Worm (Caenorhabditis elegans) whole organism, young adult: ENCODE measurements around the gene dss-1.

Source experiments
- F52B5.7 ChIP-seq: sonication (generic microtip); optimal IDR thresholded peaks from 2 replicates; lab custom pipeline; 2016; ENCODE audit warnings: mild to moderate bottlenecking, missing genetic modification characterization, missing compliant biosample characterization
- Y67H2A.10 ChIP-seq: fragments of 200-800 bp; sonication (Bioruptor generic); conservative IDR thresholded peaks from 2 replicates; pipeline ENCODE4 v1.3.6; 2022; ENCODE audit warnings: missing genetic modification reagents, missing genetic modification characterization, missing compliant biosample characterization
- Y95B8A.8 ChIP-seq: fragments of 200-800 bp; sonication (Bioruptor generic); IDR thresholded peaks from 2 replicates; pipeline ENCODE4 v1.3.6; 2022; ENCODE audit warnings: missing genetic modification reagents, missing genetic modification characterization, missing compliant biosample characterization
- ama-1 ChIP-seq, 3 experiments: fragments of 150-350 bp in 1 of 3; sonication (generic microtip) in 2 of 3; optimal IDR thresholded peaks; 2 replicates each; lab custom pipeline; 2014 to 2018; ENCODE audit warnings: missing biosample characterization in 2 of 3, missing genetic modification characterization in 2 of 3, missing genetic modification reagents in 2 of 3
- attf-6 ChIP-seq: fragments of 200-800 bp; sonication (Bioruptor generic); IDR thresholded peaks from 2 replicates; pipeline ENCODE4 v1.3.6; 2022; ENCODE audit warnings: missing genetic modification reagents, missing genetic modification characterization, missing compliant biosample characterization
- dox-1 ChIP-seq: fragments of 200-800 bp; sonication (Bioruptor generic); IDR thresholded peaks from 2 replicates; pipeline ENCODE4 v1.3.6; 2022; ENCODE audit warnings: missing genetic modification reagents, missing genetic modification characterization, missing compliant biosample characterization
- nhr-179 ChIP-seq: sonication (generic microtip); optimal IDR thresholded peaks from 2 replicates; lab custom pipeline; 2016; ENCODE audit warnings: mild to moderate bottlenecking, missing genetic modification characterization, missing compliant biosample characterization
- xnd-1 ChIP-seq: sonication (generic microtip); optimal IDR thresholded peaks from 2 replicates; lab custom pipeline; 2016; ENCODE audit warnings: missing genotype, missing genetic modification reagents, missing genetic modification characterization, missing compliant biosample characterization
- zim-3 ChIP-seq: sonication (generic microtip); optimal IDR thresholded peaks from 2 replicates; lab custom pipeline; 2017; ENCODE audit warnings: mild to moderate bottlenecking, missing genetic modification characterization, moderate library complexity, missing compliant biosample characterization
- ztf-18 ChIP-seq: sonication (generic microtip); optimal IDR thresholded peaks from 2 replicates; lab custom pipeline; 2016; ENCODE audit warnings: missing genotype, mild to moderate bottlenecking, missing genetic modification characterization, missing compliant biosample characterization

- TF ChIP-seq attf-6 (GFP tag; lab: Robert Waterston, UW) (no peak), nhr-179 (no peak), Y67H2A.10 (no peak), ama-1 (optimal IDR thresholded peaks at IDR 0.05; lab: Kevin White, UChicago) (no peak), ama-1 (GFP tag; optimal IDR thresholded peaks at IDR 0.05; lab: Kevin White, UChicago) (no peak), dox-1 (GFP tag; lab: Robert Waterston, UW) (no peak), Y95B8A.8 (GFP tag; lab: Robert Waterston, UW) (no peak), xnd-1 (no peak), ztf-18 (no peak), zim-3 (tag; lab: Kevin White, UChicago) (no peak), F52B5.7 (tag; lab: Kevin White, UChicago) (no peak)
Measured at ce11 chrIII:1225595-1225994, 29.5 kb upstream of the dss-1 start.
